Worm (Caenorhabditis elegans) whole organism, L1 larva: ENCODE measurements around the gene skr-21.
A peak's percentile ranks its signal among the peaks of the same experiment; 100 is the strongest.

Experiments
- C34B4.2 ChIP-seq: sonication (generic microtip); optimal IDR thresholded peaks from 2 replicates; lab custom pipeline; 2017; ENCODE audit warnings: mild to moderate bottlenecking, missing genetic modification characterization, missing compliant biosample characterization
- F16B12.6 ChIP-seq: fragments of 150-350 bp; optimal IDR thresholded peaks from 2 replicates; lab custom pipeline; 2014; ENCODE audit warnings: missing biosample characterization, missing genetic modification characterization
- aha-1 ChIP-seq: fragments of 150-350 bp; optimal IDR thresholded peaks from 2 replicates; lab custom pipeline; 2014; ENCODE audit warnings: missing biosample characterization, missing genetic modification characterization
- ama-1 ChIP-seq: fragments of 150-350 bp; optimal IDR thresholded peaks from 2 replicates; lab custom pipeline; 2014
- blmp-1 ChIP-seq: fragments of 150-350 bp; optimal IDR thresholded peaks from 2 replicates; lab custom pipeline; 2014; ENCODE audit warnings: missing biosample characterization, missing genetic modification characterization
- ceh-63 ChIP-seq: fragments of 200-800 bp; sonication (Bioruptor generic); optimal IDR thresholded peaks from 2 replicates; lab custom pipeline; 2018; ENCODE audit warnings: mild to moderate bottlenecking, missing genetic modification characterization, missing compliant biosample characterization
- ceh-82 ChIP-seq, 3 experiments: fragments of 150-350 bp in 1 of 3; sonication (generic microtip) in 2 of 3; optimal IDR thresholded peaks; 2 replicates each; lab custom pipeline; 2014 to 2017; ENCODE audit warnings: missing biosample characterization in 3 of 3, missing genetic modification characterization in 3 of 3
- dpl-1 ChIP-seq, 3 experiments: fragments of 150-350 bp in 2 of 3; sonication (generic microtip) in 1 of 3; optimal IDR thresholded peaks; 2 replicates each; lab custom pipeline; 2014 to 2017; ENCODE audit warnings: missing biosample characterization in 3 of 3, missing genetic modification characterization in 3 of 3, missing genetic modification reagents in 3 of 3
- dsc-1 ChIP-seq: sonication (generic microtip); optimal IDR thresholded peaks from 2 replicates; lab custom pipeline; 2016; ENCODE audit warnings: mild to moderate bottlenecking, missing genetic modification characterization, missing compliant biosample characterization
- efl-3 ChIP-seq: fragments of 200-800 bp; sonication (Bioruptor generic); optimal IDR thresholded peaks from 2 replicates; lab custom pipeline; 2018; ENCODE audit warnings: mild to moderate bottlenecking, missing genetic modification characterization, missing compliant biosample characterization
- egl-13 ChIP-seq: sonication (generic microtip); optimal IDR thresholded peaks from 2 replicates; lab custom pipeline; 2016; ENCODE audit warnings: missing genotype, missing genetic modification reagents, missing genetic modification characterization, missing compliant biosample characterization
- elt-2 ChIP-seq: sonication (generic microtip); optimal IDR thresholded peaks from 2 replicates; lab custom pipeline; 2016; ENCODE audit warnings: missing genetic modification characterization, mild to moderate bottlenecking, inconsistent platforms, missing compliant biosample characterization, missing genetic modification reagents
- elt-3 ChIP-seq, 6 experiments: fragments of 150-350 bp in 1 of 6; sonication (generic microtip); optimal IDR thresholded peaks; 2 replicates each; lab custom pipeline; 2017 to 2018; ENCODE audit warnings: missing biosample characterization in 6 of 6, missing genetic modification characterization in 6 of 6, inconsistent platforms in 1 of 6
- ets-5 ChIP-seq: fragments of 200-800 bp; sonication (Bioruptor generic); IDR thresholded peaks from 2 replicates; pipeline ENCODE4 v1.3.6; 2022; ENCODE audit warnings: missing genetic modification characterization, missing compliant biosample characterization
- fkh-4 ChIP-seq: sonication (generic microtip); optimal IDR thresholded peaks from 2 replicates; lab custom pipeline; 2016; ENCODE audit warnings: missing compliant biosample characterization, missing genetic modification characterization, borderline replicate concordance
- hlh-17 ChIP-seq: fragments of 200-800 bp; sonication (Bioruptor generic); optimal IDR thresholded peaks from 2 replicates; lab custom pipeline; 2018; ENCODE audit warnings: missing genetic modification characterization, mild to moderate bottlenecking, missing compliant biosample characterization, moderate library complexity, borderline replicate concordance
- hlh-4 ChIP-seq: sonication (generic microtip); optimal IDR thresholded peaks from 2 replicates; lab custom pipeline; 2016; ENCODE audit warnings: mild to moderate bottlenecking, missing genetic modification characterization, missing compliant biosample characterization
- jun-1 ChIP-seq: fragments of 150-350 bp; optimal IDR thresholded peaks from 2 replicates; lab custom pipeline; 2014; ENCODE audit warnings: missing biosample characterization, missing genetic modification reagents, missing genetic modification characterization
- lin-13 ChIP-seq: fragments of 150-350 bp; optimal IDR thresholded peaks from 2 replicates; lab custom pipeline; 2014; ENCODE audit warnings: missing biosample characterization, missing genetic modification reagents, missing genetic modification characterization
- lin-14 ChIP-seq: fragments of 200-800 bp; sonication (Bioruptor generic); optimal IDR thresholded peaks from 2 replicates; lab custom pipeline; 2018; ENCODE audit warnings: mild to moderate bottlenecking, missing genetic modification characterization, moderate library complexity, missing compliant biosample characterization
- lin-15B ChIP-seq: fragments of 150-350 bp; sonication (generic microtip); optimal IDR thresholded peaks from 3 replicates; lab custom pipeline; 2014; ENCODE audit warnings: missing biosample characterization, missing genetic modification characterization
- lir-3 ChIP-seq: sonication (generic microtip); optimal IDR thresholded peaks from 2 replicates; lab custom pipeline; 2016; ENCODE audit warnings: mild to moderate bottlenecking, missing genetic modification characterization, moderate library complexity, missing compliant biosample characterization; ENCODE audit not compliant: poor library complexity
- lsy-2 ChIP-seq, 2 experiments: fragments of 150-350 bp; optimal IDR thresholded peaks; 2 replicates each; lab custom pipeline; 2014; ENCODE audit warnings: missing biosample characterization in 2 of 2, missing genetic modification characterization in 2 of 2
- mab-9 ChIP-seq: fragments of 200-800 bp; sonication (Bioruptor generic); IDR thresholded peaks from 2 replicates; pipeline ENCODE4 v1.3.6; 2022; ENCODE audit warnings: missing genetic modification reagents, missing genetic modification characterization, missing compliant biosample characterization
- mef-2 ChIP-seq: fragments of 150-350 bp; optimal IDR thresholded peaks from 2 replicates; lab custom pipeline; 2014; ENCODE audit warnings: missing biosample characterization, missing genetic modification characterization
- mep-1 ChIP-seq: fragments of 150-350 bp; optimal IDR thresholded peaks from 2 replicates; lab custom pipeline; 2014; ENCODE audit warnings: missing biosample characterization, missing genetic modification characterization
- nhr-11 ChIP-seq: fragments of 150-350 bp; optimal IDR thresholded peaks from 2 replicates; lab custom pipeline; 2014; ENCODE audit warnings: missing biosample characterization, missing genetic modification characterization
- nhr-12 ChIP-seq: sonication (generic microtip); optimal IDR thresholded peaks from 2 replicates; lab custom pipeline; 2017; ENCODE audit warnings: missing biosample characterization, missing genetic modification characterization
- nhr-19 ChIP-seq: fragments of 200-800 bp; sonication (Bioruptor generic); conservative IDR thresholded peaks from 2 replicates; pipeline ENCODE4 v1.3.6; 2022; ENCODE audit warnings: missing genetic modification characterization, missing compliant biosample characterization
- nhr-20 ChIP-seq: sonication (generic microtip); optimal IDR thresholded peaks from 2 replicates; lab custom pipeline; 2016; ENCODE audit warnings: mild to moderate bottlenecking, missing genetic modification characterization, missing compliant biosample characterization
- nhr-71 ChIP-seq: sonication (generic microtip); optimal IDR thresholded peaks from 2 replicates; lab custom pipeline; 2016; ENCODE audit warnings: mild to moderate bottlenecking, missing genetic modification characterization, moderate library complexity, missing compliant biosample characterization
- nhr-76 ChIP-seq: sonication (generic microtip); optimal IDR thresholded peaks from 2 replicates; lab custom pipeline; 2017; ENCODE audit warnings: missing biosample characterization, missing genetic modification characterization
- nhr-77 ChIP-seq: fragments of 150-350 bp; optimal IDR thresholded peaks from 2 replicates; lab custom pipeline; 2014; ENCODE audit warnings: missing biosample characterization, missing genetic modification characterization
- nhr-85 ChIP-seq: sonication (generic microtip); peaks from one replicate; lab custom pipeline; 2016; ENCODE audit warnings: missing genetic modification characterization, inconsistent platforms, missing compliant biosample characterization
- snpc-4 ChIP-seq: fragments of 150-350 bp; optimal IDR thresholded peaks from 2 replicates; lab custom pipeline; 2014; ENCODE audit warnings: missing biosample characterization, missing genetic modification characterization
- sox-4 ChIP-seq: sonication (generic microtip); optimal IDR thresholded peaks from 2 replicates; lab custom pipeline; 2016; ENCODE audit warnings: missing genetic modification characterization, missing compliant biosample characterization
- tlp-1 ChIP-seq: fragments of 150-350 bp; optimal IDR thresholded peaks from 2 replicates; lab custom pipeline; 2014; ENCODE audit warnings: missing biosample characterization, missing genetic modification characterization
- unc-30 ChIP-seq: sonication (generic microtip); optimal IDR thresholded peaks from 2 replicates; lab custom pipeline; 2017; ENCODE audit warnings: missing biosample characterization, missing genetic modification characterization
- unc-62 ChIP-seq: fragments of 150-350 bp; optimal IDR thresholded peaks from 2 replicates; lab custom pipeline; 2014; ENCODE audit warnings: missing biosample characterization, missing genetic modification reagents, missing genetic modification characterization
- unc-86 ChIP-seq: sonication (generic microtip); optimal IDR thresholded peaks from 2 replicates; lab custom pipeline; 2016; ENCODE audit warnings: missing genetic modification characterization, missing compliant biosample characterization
- vab-15 ChIP-seq: sonication (generic microtip); optimal IDR thresholded peaks from 2 replicates; lab custom pipeline; 2017; ENCODE audit warnings: missing genotype, mild to moderate bottlenecking, missing genetic modification characterization, missing compliant biosample characterization
- xbp-1 ChIP-seq: sonication (generic microtip); optimal IDR thresholded peaks from 2 replicates; lab custom pipeline; 2016; ENCODE audit warnings: missing genetic modification characterization, missing compliant biosample characterization
- zag-1 ChIP-seq: fragments of 150-350 bp; optimal IDR thresholded peaks from 2 replicates; lab custom pipeline; 2014; ENCODE audit warnings: missing biosample characterization, missing genetic modification characterization
- zip-4 ChIP-seq: fragments of 200-800 bp; sonication (Bioruptor generic); optimal IDR thresholded peaks from 2 replicates; lab custom pipeline; 2018; ENCODE audit warnings: mild to moderate bottlenecking, missing genetic modification characterization, moderate library complexity, missing compliant biosample characterization
- ztf-11 ChIP-seq, 2 experiments: sonication (generic microtip); optimal IDR thresholded peaks; 2 replicates each; lab custom pipeline; 2016 to 2017; ENCODE audit warnings: missing genetic modification characterization in 2 of 2, missing biosample characterization in 1 of 2, missing compliant biosample characterization in 1 of 2

Gene skr-21

DNA sequence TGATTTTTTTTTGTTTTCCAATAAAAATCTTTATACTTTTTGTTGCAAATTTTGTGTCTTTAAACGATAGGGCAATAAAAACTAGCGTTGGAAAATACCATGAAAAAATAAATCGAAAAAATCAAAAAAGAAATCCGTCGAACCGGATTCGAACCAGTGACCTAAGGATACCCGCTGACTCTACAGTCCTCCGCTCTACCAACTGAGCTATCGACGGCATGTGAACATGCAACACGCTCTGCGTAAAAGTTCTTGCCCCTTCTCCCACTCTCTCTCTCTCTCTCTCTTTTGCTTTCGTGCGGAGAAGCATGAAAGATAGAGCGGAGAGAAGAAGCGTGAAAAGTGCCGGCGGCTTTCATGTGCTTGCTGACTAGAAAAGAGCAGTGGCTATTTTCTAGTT lies 38.1 kb upstream of the skr-21 start (continued):
- TF ChIP-seq egl-13 (tag; lab: Kevin White, UChicago) (no peak), lin-14 (peak; percentile 52), dpl-1 (GFP tag; optimal IDR thresholded peaks at IDR 0.05; lab: Kevin White, UChicago) (no peak), snpc-4 (tag; lab: Kevin White, UChicago) (no peak), elt-3 (tag; optimal IDR thresholded peaks at IDR 0.05; lab: Kevin White, UChicago) (no peak), xbp-1 (tag; lab: Kevin White, UChicago) (peak; percentile 43), lin-13 (no peak), nhr-20 (tag; lab: Kevin White, UChicago) (peak; percentile 68), sox-4 (tag; lab: Kevin White, UChicago) (no peak), nhr-12 (tag; lab: Kevin White, UChicago) (no peak), zip-4 (GFP tag; lab: Kevin White, UChicago) (no peak), ceh-63 (no peak), mep-1 (tag; lab: Kevin White, UChicago) (peak; percentile 51), vab-15 (no peak), F16B12.6 (no peak), efl-3 (no peak), dsc-1 (tag; lab: Kevin White, UChicago) (peak; percentile 79), unc-30 (no peak), elt-2 (no peak), nhr-85 (tag; lab: Kevin White, UChicago) (no peak), ztf-11 (tag; optimal IDR thresholded peaks at IDR 0.05; lab: Kevin White, UChicago) (no peak), lir-3 (tag; lab: Kevin White, UChicago) (peak; percentile 20), mab-9 (GFP tag; lab: Robert Waterston, UW) (no peak; the same call in 1 of the 2 replicates), mef-2 (tag; lab: Kevin White, UChicago) (no peak), C34B4.2 (tag; lab: Kevin White, UChicago) (no peak), nhr-71 (tag; lab: Kevin White, UChicago) (peak; percentile 68), ets-5 (GFP tag; lab: Robert Waterston, UW) (no peak), lin-15B (tag; lab: Kevin White, UChicago) (no peak), fkh-4 (no peak), nhr-11 (tag; lab: Kevin White, UChicago) (no peak), tlp-1 (tag; lab: Kevin White, UChicago) (no peak), aha-1 (no peak), hlh-4 (tag; lab: Kevin White, UChicago) (no peak), zag-1 (no peak), ceh-82 (tag; optimal IDR thresholded peaks at IDR 0.05; lab: Kevin White, UChicago) (peak in 2 of 3 experiments; percentile 30 to 45), ama-1 (lab: Kevin White, UChicago) (no peak), unc-86 (tag; lab: Kevin White, UChicago) (peak; percentile 44), nhr-19 (GFP tag; lab: Robert Waterston, UW) (peak; percentile 72), blmp-1 (tag; lab: Kevin White, UChicago) (no peak), nhr-76 (tag; lab: Kevin White, UChicago) (no peak), nhr-77 (tag; lab: Kevin White, UChicago) (no peak), jun-1 (tag; lab: Kevin White, UChicago) (peak; percentile 54), unc-62 (GFP tag; lab: Kevin White, UChicago) (no peak), lsy-2 (tag; optimal IDR thresholded peaks at IDR 0.05; lab: Kevin White, UChicago) (peak in 1 of 2 experiments; percentile 25), hlh-17 (GFP tag; lab: Kevin White, UChicago) (no peak)
